Worm (Caenorhabditis elegans) whole organism, L4 larva: Measurements from ENCODE around the gene F11A10.6.
A peak's percentile ranks its signal among the peaks of the same experiment; 100 is the strongest.

ENCODE experiments used
- D1046.2 ChIP-seq: fragments of 200-800 bp; sonication (Bioruptor generic); IDR thresholded peaks from 2 replicates; pipeline ENCODE4 v1.3.6; 2022; ENCODE audit warnings: missing genetic modification characterization, missing compliant biosample characterization
- F44E2.7 ChIP-seq: fragments of 200-800 bp; sonication (Bioruptor generic); IDR thresholded peaks from 2 replicates; pipeline ENCODE4 v2.1.2; 2022; ENCODE audit warnings: missing genetic modification characterization, missing compliant biosample characterization
- R02D3.7 ChIP-seq: fragments of 150-350 bp; sonication (generic microtip); optimal IDR thresholded peaks from 3 replicates; lab custom pipeline; 2014; ENCODE audit warnings: missing biosample characterization, missing genetic modification characterization
- aha-1 ChIP-seq: fragments of 150-350 bp; peaks from one replicate; lab custom pipeline; 2014; ENCODE audit warnings: missing biosample characterization, missing genetic modification characterization
- ceh-20 ChIP-seq: fragments of 200-800 bp; sonication (Bioruptor generic); IDR thresholded peaks from 2 replicates; pipeline ENCODE4 v1.3.6; 2022; ENCODE audit warnings: missing genetic modification reagents, missing genetic modification characterization, missing compliant biosample characterization
- ceh-44 ChIP-seq: fragments of 200-800 bp; sonication (Bioruptor generic); IDR thresholded peaks from 2 replicates; pipeline ENCODE4 v1.3.6; 2022; ENCODE audit warnings: missing genetic modification reagents, missing genetic modification characterization, missing compliant biosample characterization
- daf-16 ChIP-seq, 3 experiments: sonication (generic microtip); optimal IDR thresholded peaks; 2 replicates each; lab custom pipeline; 2016 to 2017; ENCODE audit warnings: missing genetic modification characterization in 3 of 3, missing genetic modification reagents in 3 of 3, mild to moderate bottlenecking in 2 of 3, missing compliant biosample characterization in 2 of 3, missing biosample characterization in 1 of 3, moderate library complexity in 1 of 3
- dpl-1 ChIP-seq: fragments of 150-350 bp; optimal IDR thresholded peaks from 2 replicates; lab custom pipeline; 2014; ENCODE audit warnings: missing biosample characterization, missing genetic modification reagents, missing genetic modification characterization
- dve-1 ChIP-seq: sonication (generic microtip); optimal IDR thresholded peaks from 2 replicates; lab custom pipeline; 2017; ENCODE audit warnings: antibody characterized with exemption, mild to moderate bottlenecking, missing genetic modification characterization, missing compliant biosample characterization; ENCODE audit not compliant: insufficient read depth
- fos-1 ChIP-seq: fragments of 150-350 bp; optimal IDR thresholded peaks from 2 replicates; lab custom pipeline; 2014; ENCODE audit warnings: missing biosample characterization, missing genetic modification characterization
- hif-1 ChIP-seq, 2 experiments: sonication (generic microtip); optimal IDR thresholded peaks; 2 replicates each; lab custom pipeline; 2016 to 2017; ENCODE audit warnings: missing compliant biosample characterization in 2 of 2, missing genetic modification characterization in 2 of 2, missing genetic modification reagents in 2 of 2, missing genotype in 2 of 2, mild to moderate bottlenecking in 1 of 2
- hlh-30 ChIP-seq: sonication (generic microtip); optimal IDR thresholded peaks from 2 replicates; lab custom pipeline; 2017; ENCODE audit warnings: antibody characterized with exemption, mild to moderate bottlenecking, missing genetic modification characterization, missing compliant biosample characterization; ENCODE audit not compliant: insufficient read depth
- hmg-1.1 ChIP-seq: fragments of 200-800 bp; sonication (Bioruptor generic); IDR thresholded peaks from 2 replicates; pipeline ENCODE4 v1.3.6; 2022; ENCODE audit warnings: missing genetic modification reagents, missing genetic modification characterization, missing compliant biosample characterization
- lim-7 ChIP-seq: fragments of 200-800 bp; sonication (Bioruptor generic); IDR thresholded peaks from 2 replicates; pipeline ENCODE4 v1.3.6; 2022; ENCODE audit warnings: missing genetic modification characterization, missing compliant biosample characterization
- lin-1 ChIP-seq: fragments of 200-800 bp; sonication (Bioruptor generic); IDR thresholded peaks from 2 replicates; pipeline ENCODE4 v1.3.6; 2022; ENCODE audit warnings: missing genetic modification reagents, missing genetic modification characterization, missing compliant biosample characterization
- lin-13 ChIP-seq: fragments of 150-350 bp; optimal IDR thresholded peaks from 2 replicates; lab custom pipeline; 2014; ENCODE audit warnings: missing biosample characterization, missing genetic modification reagents, missing genetic modification characterization
- lin-15B ChIP-seq: fragments of 150-350 bp; sonication (generic microtip); optimal IDR thresholded peaks from 3 replicates; lab custom pipeline; 2014; ENCODE audit warnings: missing biosample characterization, missing genetic modification characterization
- lin-38 ChIP-seq: fragments of 200-800 bp; sonication (Bioruptor generic); IDR thresholded peaks from 2 replicates; pipeline ENCODE4 v1.3.6; 2022; ENCODE audit warnings: missing genetic modification reagents, missing genetic modification characterization, missing compliant biosample characterization
- lsy-2 ChIP-seq, 2 experiments: fragments of 150-350 bp in 1 of 2; sonication (generic microtip) in 1 of 2; optimal IDR thresholded peaks; 2 replicates each; lab custom pipeline; 2014 to 2017; ENCODE audit warnings: missing biosample characterization in 2 of 2, missing genetic modification characterization in 2 of 2
- mep-1 ChIP-seq: fragments of 150-350 bp; sonication (generic microtip); optimal IDR thresholded peaks from 3 replicates; lab custom pipeline; 2014; ENCODE audit warnings: missing biosample characterization, missing genetic modification characterization
- mes-2 ChIP-seq: sonication (generic microtip); optimal IDR thresholded peaks from 2 replicates; lab custom pipeline; 2016; ENCODE audit warnings: missing genotype, mild to moderate bottlenecking, missing genetic modification characterization, missing compliant biosample characterization; ENCODE audit not compliant: poor library complexity, severe bottlenecking
- mxl-3 ChIP-seq: fragments of 200-800 bp; sonication (Bioruptor generic); optimal IDR thresholded peaks from 2 replicates; lab custom pipeline; 2018; ENCODE audit warnings: mild to moderate bottlenecking, missing genetic modification characterization, missing compliant biosample characterization
- nhr-28 ChIP-seq: fragments of 150-350 bp; optimal IDR thresholded peaks from 2 replicates; lab custom pipeline; 2014; ENCODE audit warnings: missing biosample characterization, missing genetic modification characterization
- nhr-6 ChIP-seq: fragments of 150-350 bp; optimal IDR thresholded peaks from 2 replicates; lab custom pipeline; 2014; ENCODE audit warnings: missing biosample characterization, missing genetic modification characterization
- pha-4 ChIP-seq, 2 experiments: fragments of 150-350 bp in 1 of 2; fragments of 200-800 bp in 1 of 2; sonication (Bioruptor generic) in 1 of 2; IDR thresholded peaks in 1 of 2; optimal IDR thresholded peaks in 1 of 2; 2 replicates each; pipeline versions ENCODE4 v1.3.6 to Lab custom; 2014 to 2022; ENCODE audit warnings: missing genetic modification characterization in 2 of 2, missing genetic modification reagents in 2 of 2, missing biosample characterization in 1 of 2, missing compliant biosample characterization in 1 of 2
- set-16 ChIP-seq: fragments of 200-800 bp; sonication (Bioruptor generic); IDR thresholded peaks from 2 replicates; pipeline ENCODE4 v1.3.6; 2022; ENCODE audit warnings: missing genetic modification reagents, missing genetic modification characterization, missing compliant biosample characterization
- skn-1 ChIP-seq: fragments of 150-350 bp; optimal IDR thresholded peaks from 2 replicates; lab custom pipeline; 2014; ENCODE audit warnings: missing biosample characterization, missing genetic modification characterization
- snpc-1.2 ChIP-seq: fragments of 200-800 bp; sonication (Bioruptor generic); IDR thresholded peaks from 2 replicates; pipeline ENCODE4 v1.3.6; 2022; ENCODE audit warnings: missing genetic modification reagents, missing genetic modification characterization, missing compliant biosample characterization
- tag-97 ChIP-seq: fragments of 200-800 bp; sonication (Bioruptor generic); IDR thresholded peaks from 2 replicates; pipeline ENCODE4 v1.3.6; 2022; ENCODE audit warnings: missing genetic modification characterization, missing compliant biosample characterization
- unc-130 ChIP-seq: sonication (generic microtip); optimal IDR thresholded peaks from 2 replicates; lab custom pipeline; 2016; ENCODE audit warnings: missing genetic modification reagents, missing genetic modification characterization, missing compliant biosample characterization
- unc-62 ChIP-seq, 3 experiments: fragments of 150-350 bp in 1 of 3; sonication (generic microtip); optimal IDR thresholded peaks in 2 of 3; peaks in 1 of 3; 1 replicate in 1 of 3; 2 replicates in 2 of 3; lab custom pipeline; 2014 to 2017; ENCODE audit warnings: missing biosample characterization in 3 of 3, missing genetic modification characterization in 3 of 3, missing genetic modification reagents in 3 of 3, missing genotype in 1 of 3
- ztf-7 ChIP-seq: fragments of 150-350 bp; optimal IDR thresholded peaks from 2 replicates; lab custom pipeline; 2014; ENCODE audit warnings: missing biosample characterization, missing genetic modification characterization

The F11A10.6 gene

DNA sequence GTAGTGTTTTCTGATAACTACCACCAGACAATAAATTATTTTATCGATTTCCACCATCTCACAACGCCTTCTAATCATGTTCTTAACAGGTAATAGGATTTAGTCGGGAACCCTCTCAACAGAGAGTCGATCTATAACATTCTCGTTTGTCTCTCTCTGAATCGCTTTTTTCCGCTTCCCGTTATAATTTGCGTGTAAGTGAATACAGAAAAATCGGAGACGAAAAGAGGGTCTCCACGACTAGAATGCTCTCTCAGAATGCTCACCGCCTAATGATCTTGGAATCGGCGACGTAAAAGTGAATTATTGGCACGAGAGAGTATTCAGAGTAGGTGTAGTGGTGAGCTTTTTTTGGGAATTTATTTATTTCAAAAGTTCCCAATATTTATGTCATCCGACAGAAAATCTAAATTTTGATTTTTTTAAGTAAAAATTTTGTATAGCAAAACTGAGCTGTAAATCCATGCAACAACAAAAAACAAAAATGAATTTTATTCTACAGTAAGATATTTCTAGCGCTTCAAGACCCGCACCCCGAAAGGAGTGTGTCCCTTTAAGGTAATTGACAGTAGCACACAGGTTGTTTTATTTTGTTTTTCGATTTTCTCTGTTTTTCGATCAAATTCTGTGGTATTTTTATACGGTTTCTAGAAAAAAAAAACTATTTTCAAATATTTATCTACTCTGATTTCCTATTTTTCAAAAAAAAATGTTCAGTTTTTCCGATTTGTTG lies 37.5 kb upstream of the F11A10.6 start:
- TF ChIP-seq lsy-2 (tag; optimal IDR thresholded peaks at IDR 0.05; lab: Kevin White, UChicago): peak in 1 of 2 experiments; percentile 22
- TF ChIP-seq tag-97 (GFP tag; lab: Robert Waterston, UW): no peak
- TF ChIP-seq aha-1 (tag; lab: Kevin White, UChicago): peak; percentile 1
- TF ChIP-seq, all 104 proteins: peak for 2

DNA sequence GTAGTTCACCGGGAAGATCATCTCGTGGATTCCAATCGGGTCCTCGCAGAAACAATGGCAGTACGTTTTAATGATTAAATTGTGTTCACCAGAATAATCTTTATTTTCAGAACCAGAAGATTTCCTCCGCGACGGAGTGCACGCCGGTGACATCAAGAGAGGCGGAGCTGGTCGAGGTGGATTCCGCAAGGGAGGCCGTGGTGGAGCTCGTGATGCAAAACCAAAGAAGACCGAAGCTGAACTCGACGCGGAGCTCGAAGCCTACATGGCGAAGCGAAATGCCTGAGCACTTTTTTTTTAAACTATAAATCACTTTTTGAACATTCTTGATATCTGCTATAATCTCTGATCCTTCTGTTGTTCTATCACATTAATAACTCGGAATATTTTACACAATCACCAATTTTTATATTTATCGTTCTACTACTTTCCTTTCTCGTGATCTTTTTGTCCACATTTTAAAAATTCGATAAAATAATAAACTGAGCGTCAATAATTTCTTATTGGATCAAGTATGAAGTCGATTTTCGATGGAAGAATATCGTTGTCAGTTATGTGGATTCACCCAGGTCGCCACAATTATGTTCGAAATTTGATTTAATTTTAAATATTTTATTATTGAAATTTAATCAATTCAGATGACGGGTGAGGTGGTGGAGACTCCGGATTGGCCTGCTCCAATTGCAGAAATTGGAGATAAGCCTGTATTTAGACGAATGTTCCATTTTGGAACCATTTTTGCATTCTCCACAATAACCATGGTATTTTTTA lies 35.0 kb upstream of the F11A10.6 start, which contains the start of gene dhhc-6:
TSS of gene dhhc-6 (plus strand) at position 639 of the 771 bp plus-strand sequence.
- TF ChIP-seq lin-38 (GFP tag; lab: Robert Waterston, UW) (peak; percentile 44), ceh-44 (no peak), snpc-1.2 (GFP tag; lab: Robert Waterston, UW) (peak; percentile 31; the same call in 1 of the 2 replicates), mep-1 (tag; lab: Kevin White, UChicago) (peak; percentile 30), D1046.2 (GFP tag; lab: Robert Waterston, UW) (no peak), set-16 (peak; percentile 75)
- TF ChIP-seq, all 104 proteins: peak for 4

DNA sequence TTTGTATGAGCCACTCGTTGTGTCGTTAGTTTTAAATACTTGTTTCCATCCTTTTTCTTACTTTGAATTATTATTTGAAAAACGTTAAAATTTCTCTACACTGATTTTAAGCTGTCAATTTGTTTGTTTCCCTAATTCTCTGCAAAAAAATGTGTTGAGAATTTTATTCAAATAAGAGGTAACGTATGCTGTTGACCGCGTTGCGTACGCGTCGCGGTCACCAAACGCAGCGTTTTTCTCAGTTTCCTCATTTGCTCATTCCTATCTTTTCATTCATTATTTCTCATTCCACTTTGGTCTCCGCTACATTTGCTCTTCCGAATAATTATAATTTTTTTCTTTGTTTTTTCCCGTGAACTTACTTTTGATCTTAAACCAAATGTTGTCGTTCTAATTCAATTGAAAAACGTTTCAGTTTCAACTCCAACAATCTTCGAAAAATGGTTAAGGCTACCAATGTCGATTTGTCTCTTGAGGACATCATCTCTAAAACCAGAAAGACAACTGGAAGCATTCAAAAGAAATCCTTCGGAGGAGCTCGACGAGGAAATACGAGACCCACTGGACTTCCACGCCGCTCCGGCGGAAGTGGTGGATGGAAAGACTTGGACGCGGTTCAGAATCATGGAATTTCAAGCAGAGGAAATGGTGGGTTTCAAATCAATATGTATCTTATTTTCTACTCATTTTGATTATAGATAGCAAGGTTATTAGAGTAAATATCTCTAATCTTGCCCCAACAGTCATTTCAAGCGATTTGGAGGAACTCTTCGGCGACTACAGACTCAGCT lies 33.6 kb upstream of the F11A10.6 start, which contains the start of gene aly-3:
TSS of gene aly-3 (plus strand) at position 409 of the 791 bp plus-strand sequence.
- TF ChIP-seq set-16: no peak
- no peak for TF ChIP-seq lim-7 (GFP tag; lab: Robert Waterston, UW)
- peak; percentile 39 for TF ChIP-seq dve-1 (tag; lab: Kevin White, UChicago)
- TF ChIP-seq mes-2 (tag; lab: Kevin White, UChicago): peak; percentile 64
- peak; percentile 12 for TF ChIP-seq dpl-1
- peak; percentile 47 for TF ChIP-seq mep-1 (tag; lab: Kevin White, UChicago)
- TF ChIP-seq lin-38 (GFP tag; lab: Robert Waterston, UW): peak; percentile 49; the same call in 1 of the 2 replicates
- TF ChIP-seq lsy-2 (tag; optimal IDR thresholded peaks at IDR 0.05; lab: Kevin White, UChicago): peak in 1 of 2 experiments; percentile 57
- no peak for TF ChIP-seq fos-1 (tag; lab: Kevin White, UChicago)
- no peak for TF ChIP-seq daf-16 (GFP tag; optimal IDR thresholded peaks at IDR 0.05; lab: Kevin White, UChicago)
- peak; percentile 44 for TF ChIP-seq daf-16 (tag; optimal IDR thresholded peaks at IDR 0.05; lab: Kevin White, UChicago)
- TF ChIP-seq aha-1 (tag; lab: Kevin White, UChicago): peak; percentile 92
- TF ChIP-seq unc-62 (GFP tag; optimal IDR thresholded peaks at IDR 0.05 in 1 of 2; lab: Kevin White, UChicago): peak in 1 of 2 experiments; percentile 39
- no peak for TF ChIP-seq unc-62 (tag; optimal IDR thresholded peaks at IDR 0.05; lab: Kevin White, UChicago)

DNA sequence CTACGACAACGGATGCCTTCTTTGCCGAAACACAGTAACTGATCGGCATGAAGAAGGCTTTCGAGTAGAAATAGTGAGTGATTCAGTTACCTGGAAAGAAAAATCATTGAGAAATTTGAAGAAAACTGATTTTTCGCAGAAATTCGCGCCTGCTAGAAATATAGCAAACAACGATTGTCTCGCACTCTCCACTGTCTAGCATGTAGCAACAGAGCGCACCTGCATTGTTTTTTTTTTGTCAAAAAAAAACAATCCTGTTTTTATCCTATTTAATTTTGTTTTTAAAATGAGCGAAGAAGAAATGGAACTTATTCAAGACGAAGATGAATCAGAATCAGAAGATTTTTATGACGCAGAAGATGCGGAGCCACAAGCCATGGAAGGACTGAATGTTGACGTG lies 31.6 kb upstream of the F11A10.6 start, which contains the start of the genes ddb-1 and M18.6:
TSS of gene ddb-1 (minus strand) at position 90 of the 400 bp plus-strand sequence.
TSS of gene M18.6 (plus strand) at position 235 of the 400 bp plus-strand sequence.
- TF ChIP-seq R02D3.7: no peak
- no peak for TF ChIP-seq hif-1 (tag; optimal IDR thresholded peaks at IDR 0.05; lab: Kevin White, UChicago)
- peak; percentile 24 for TF ChIP-seq dpl-1
- peak; percentile 26 for TF ChIP-seq dve-1 (tag; lab: Kevin White, UChicago)
- peak; percentile 70 for TF ChIP-seq unc-130 (GFP tag; lab: Kevin White, UChicago)
- no peak for TF ChIP-seq mxl-3 (GFP tag; lab: Kevin White, UChicago)
- TF ChIP-seq nhr-28 (tag; lab: Kevin White, UChicago): peak; percentile 25
- no peak for TF ChIP-seq skn-1
- TF ChIP-seq ceh-20 (GFP tag; lab: Robert Waterston, UW): no peak
- peak; percentile 22 for TF ChIP-seq mep-1 (tag; lab: Kevin White, UChicago)
- 0 out of 2 replicates have a peak, but pooled peaks have one; percentile 15 for TF ChIP-seq hmg-1.1 (GFP tag; lab: Robert Waterston, UW)
- TF ChIP-seq hlh-30: peak; percentile 3
- TF ChIP-seq mes-2 (tag; lab: Kevin White, UChicago): peak; percentile 48
- TF ChIP-seq aha-1 (tag; lab: Kevin White, UChicago): no peak
- peak; percentile 93 for TF ChIP-seq lin-38 (GFP tag; lab: Robert Waterston, UW)
- TF ChIP-seq nhr-6 (tag; lab: Kevin White, UChicago): peak; percentile 50
- TF ChIP-seq lin-13 (GFP tag; lab: Kevin White, UChicago): no peak
- TF ChIP-seq lsy-2 (tag; optimal IDR thresholded peaks at IDR 0.05; lab: Kevin White, UChicago): peak in 1 of 2 experiments; percentile 56
- no peak for TF ChIP-seq lin-1 (GFP tag; lab: Robert Waterston, UW)
- TF ChIP-seq ztf-7 (tag; lab: Kevin White, UChicago): no peak
- TF ChIP-seq daf-16 (GFP tag; optimal IDR thresholded peaks at IDR 0.05; lab: Kevin White, UChicago): no peak
- peak; percentile 41 for TF ChIP-seq daf-16 (tag; optimal IDR thresholded peaks at IDR 0.05; lab: Kevin White, UChicago)
- TF ChIP-seq pha-4 (GFP tag; IDR thresholded peaks at IDR 0.05; lab: Robert Waterston, UW): no peak
- TF ChIP-seq pha-4 (tag; optimal IDR thresholded peaks at IDR 0.05; lab: Kevin White, UChicago): peak; percentile 19
- no peak for TF ChIP-seq lin-15B (tag; lab: Kevin White, UChicago)
- TF ChIP-seq F44E2.7 (GFP tag; lab: Robert Waterston, UW): no peak
